Worm (Caenorhabditis elegans): ENCODE data around the gene C35C5.10.

C35C5.10 gene

ce11 chrX:11603234-11604108 is 47.4 kb downstream of the C35C5.10 start (continued):
- TF ChIP-seq nhr-179 (tag; optimal IDR thresholded peaks at IDR 0.05) (no peak), B0035.1 (tag; optimal IDR thresholded peaks at IDR 0.05) (peak; percentile 60), hsf-1 (GFP tag; IDR thresholded peaks at IDR 0.05) (peak; percentile 15; the same call in 1 of the 2 replicates), F52B5.7 (tag; optimal IDR thresholded peaks at IDR 0.05) (peak; percentile 82)

ce11 chrX:11605214-11605765 is 49.2 kb downstream of the C35C5.10 start, which contains the start of gene ftt-2:
TSS of gene ftt-2 (minus strand) at chrX:11605419.
- TF ChIP-seq aptf-2 (GFP tag; conservative IDR thresholded peaks at IDR 0.05) = no peak
- peak; percentile 72 for TF ChIP-seq ama-1 (optimal IDR thresholded peaks at IDR 0.05)
- TF ChIP-seq ama-1 (GFP tag; optimal IDR thresholded peaks at IDR 0.05) = no peak

- TF ChIP-seq nhr-120 (GFP tag; IDR thresholded peaks at IDR 0.05) (no peak), K12H6.12 (tag; optimal IDR thresholded peaks at IDR 0.05) (peak; percentile 99), rcor-1 (GFP tag; IDR thresholded peaks at IDR 0.05) (no peak), lir-1 (GFP tag; conservative IDR thresholded peaks at IDR 0.05) (peak; percentile 55), akir-1 (GFP tag; optimal IDR thresholded peaks at IDR 0.05) (no peak), gei-17 (GFP tag; optimal IDR thresholded peaks at IDR 0.05) (peak; percentile 90), egl-18 (GFP tag; IDR thresholded peaks at IDR 0.05) (0 out of 2 replicates have a peak, but pooled peaks have one; percentile 72), attf-3 (GFP tag; conservative IDR thresholded peaks at IDR 0.05) (0 out of 2 replicates have a peak, but pooled peaks have one; percentile 26), ekl-4 (GFP tag; IDR thresholded peaks at IDR 0.05) (peak; percentile 82), repo-1 (tag; optimal IDR thresholded peaks at IDR 0.05) (peak; percentile 95), B0261.1 (tag; optimal IDR thresholded peaks at IDR 0.05) (peak; percentile 48), lin-35 (GFP tag; optimal IDR thresholded peaks at IDR 0.05) (peak in 2 of 3 experiments; percentile 62 to 75), Y53F4B.3 (GFP tag; IDR thresholded peaks at IDR 0.05) (no peak), hmg-20 (GFP tag; IDR thresholded peaks at IDR 0.05) (no peak), ccch-3 (GFP tag; optimal IDR thresholded peaks at IDR 0.05) (no peak), T26A5.8 (tag; optimal IDR thresholded peaks at IDR 0.05) (no peak), zfh-2 (GFP tag; conservative IDR thresholded peaks at IDR 0.05) (peak; percentile 81), B0336.3 (GFP tag; IDR thresholded peaks at IDR 0.05) (peak; percentile 98), tbp1 (GFP tag; optimal IDR thresholded peaks at IDR 0.05) (peak; percentile 74), sea-2 (GFP tag; IDR thresholded peaks at IDR 0.05) (peak; percentile 92), mes-4 (tag; optimal IDR thresholded peaks at IDR 0.05) (no peak), unc-62 (GFP tag; optimal IDR thresholded peaks at IDR 0.05) (no peak), ceh-79 (tag; optimal IDR thresholded peaks at IDR 0.05) (peak; percentile 61), efl-1 (GFP tag; optimal IDR thresholded peaks at IDR 0.05) (peak; percentile 37), bed-1 (GFP tag; IDR thresholded peaks at IDR 0.05) (no peak), lsl-1 (GFP tag; optimal IDR thresholded peaks at IDR 0.05) (peak; percentile 17), Y79H2A.3 (GFP tag; conservative IDR thresholded peaks at IDR 0.05) (no peak), mcd-1 (GFP tag; IDR thresholded peaks at IDR 0.05) (peak; percentile 77), F10E7.11 (tag; optimal IDR thresholded peaks at IDR 0.05) (peak; percentile 35), ztf-22 (GFP tag; optimal IDR thresholded peaks at IDR 0.05) (peak; percentile 74), snpc-3.4 (tag; optimal IDR thresholded peaks at IDR 0.05) (no peak), lin-26 (GFP tag; IDR thresholded peaks at IDR 0.05) (peak; percentile 90), snpc-1.3 (tag; optimal IDR thresholded peaks at IDR 0.05; ENCODE audit: insufficient read depth) (no peak), nfya-1 (tag; optimal IDR thresholded peaks at IDR 0.05; ENCODE audit: borderline replicate concordance, insufficient read depth) (no peak), B0019.2 (GFP tag; conservative IDR thresholded peaks at IDR 0.05) (no peak)
These were observed 49.9 kb downstream of the C35C5.10 start for ce11 chrX:11605766-11606490.

All from whole organism, young adult.